Fruit fly (Drosophila melanogaster): Measurements from ENCODE around the gene CG18262.

dm6 chrX:8126149-8126548, 26.6 kb upstream of the CG18262 start:
- TF ChIP-seq CG17806 (tag; optimal IDR thresholded peaks at IDR 0.05), result no peak
- no peak for TF ChIP-seq CG12605 (GFP tag; IDR thresholded peaks at IDR 0.05)

Measured in whole organism, pupa.